Fruit fly (Drosophila melanogaster) whole organism, embryonic: ENCODE measurements around the gene ND-39.

Experiments used
- Adf1 ChIP-seq: fragments of 200-800 bp; sonication (Bioruptor generic); IDR thresholded peaks from 2 replicates; pipeline ENCODE4 v1.3.6; 2022; ENCODE audit warnings: missing biosample characterization, missing genetic modification characterization
- Antp ChIP-seq: fragments of 200-800 bp; sonication (Bioruptor generic); optimal IDR thresholded peaks from 3 replicates; lab custom pipeline; 2016; ENCODE audit warnings: missing biosample characterization, missing genetic modification characterization
- Atf3 ChIP-seq: fragments of 200-800 bp; sonication (Bioruptor generic); optimal IDR thresholded peaks from 3 replicates; lab custom pipeline; 2016; ENCODE audit warnings: missing biosample characterization, missing genetic modification characterization
- B-H2 ChIP-seq: fragments of 200-800 bp; sonication (Bioruptor generic); optimal IDR thresholded peaks from 2 replicates; lab custom pipeline; 2018; ENCODE audit warnings: missing biosample characterization, mild to moderate bottlenecking, missing genetic modification characterization
- Bdp1 ChIP-seq: fragments of 200-800 bp; sonication (Bioruptor generic); optimal IDR thresholded peaks from 3 replicates; lab custom pipeline; 2016; ENCODE audit warnings: missing biosample characterization, missing genetic modification characterization
- Blimp-1 ChIP-seq: fragments of 200-800 bp; sonication (Bioruptor generic); optimal IDR thresholded peaks from 3 replicates; lab custom pipeline; 2018; ENCODE audit warnings: missing biosample characterization, missing genetic modification characterization, mild to moderate bottlenecking, moderate library complexity, missing genetic modification reagents
- CG10209 ChIP-seq: fragments of 200-800 bp; sonication (Bioruptor generic); optimal IDR thresholded peaks from 3 replicates; lab custom pipeline; 2017; ENCODE audit warnings: missing biosample characterization, mild to moderate bottlenecking, missing genetic modification characterization, missing genetic modification reagents
- CG10274 ChIP-seq: fragments of 200-800 bp; sonication (Bioruptor generic); optimal IDR thresholded peaks from 3 replicates; lab custom pipeline; 2017; ENCODE audit warnings: missing biosample characterization, mild to moderate bottlenecking, missing genetic modification characterization
- CG10654 ChIP-seq: fragments of 200-800 bp; sonication (Bioruptor generic); optimal IDR thresholded peaks from 2 replicates; lab custom pipeline; 2016; ENCODE audit warnings: missing biosample characterization, missing genetic modification characterization
- CG11085 ChIP-seq: fragments of 200-800 bp; sonication (Bioruptor generic); IDR thresholded peaks from 2 replicates; pipeline ENCODE4 v1.3.6; 2022; ENCODE audit warnings: missing biosample characterization, missing genetic modification characterization
- CG12104 ChIP-seq: fragments of 200-800 bp; sonication (Bioruptor generic); optimal IDR thresholded peaks from 3 replicates; lab custom pipeline; 2016; ENCODE audit warnings: missing biosample characterization, missing genetic modification characterization
- CG13424 ChIP-seq: fragments of 200-800 bp; sonication (Bioruptor generic); optimal IDR thresholded peaks from 2 replicates; lab custom pipeline; 2019; ENCODE audit warnings: missing biosample characterization, mild to moderate bottlenecking, missing genetic modification characterization, moderate library complexity
- CG13775 ChIP-seq: fragments of 200-800 bp; sonication (Bioruptor generic); optimal IDR thresholded peaks from 3 replicates; lab custom pipeline; 2017; ENCODE audit warnings: missing biosample characterization, mild to moderate bottlenecking, missing genetic modification characterization
- CG1603 ChIP-seq: fragments of 200-800 bp; sonication (Bioruptor generic); optimal IDR thresholded peaks from 2 replicates; lab custom pipeline; 2019; ENCODE audit warnings: missing biosample characterization, mild to moderate bottlenecking, missing genetic modification characterization, moderate library complexity
- CG17328 ChIP-seq: fragments of 200-800 bp; sonication (Bioruptor generic); IDR thresholded peaks from 2 replicates; pipeline ENCODE4 v1.3.6; 2022; ENCODE audit warnings: missing biosample characterization, missing genetic modification characterization
- CG17568 ChIP-seq: fragments of 200-800 bp; sonication (Bioruptor generic); optimal IDR thresholded peaks from 2 replicates; lab custom pipeline; 2018; ENCODE audit warnings: missing biosample characterization, mild to moderate bottlenecking, missing genetic modification characterization, moderate library complexity
- CG3065 ChIP-seq: fragments of 200-800 bp; sonication (Bioruptor generic); optimal IDR thresholded peaks from 2 replicates; lab custom pipeline; 2016; ENCODE audit warnings: missing biosample characterization, missing genetic modification characterization
- CG32532 ChIP-seq: fragments of 200-800 bp; sonication (Bioruptor generic); IDR thresholded peaks from 2 replicates; pipeline ENCODE4 v1.3.6; 2022; ENCODE audit warnings: missing biosample characterization, missing genetic modification characterization
- CG6683 ChIP-seq: fragments of 200-800 bp; sonication (Bioruptor generic); optimal IDR thresholded peaks from 2 replicates; lab custom pipeline; 2017; ENCODE audit warnings: missing biosample characterization, mild to moderate bottlenecking, missing genetic modification characterization, missing genetic modification reagents
- CG6765 ChIP-seq: fragments of 200-800 bp; sonication (Bioruptor generic); optimal IDR thresholded peaks from 3 replicates; lab custom pipeline; 2017; ENCODE audit warnings: missing biosample characterization, mild to moderate bottlenecking, missing genetic modification characterization
- CG6791 ChIP-seq: fragments of 200-800 bp; sonication (Bioruptor generic); IDR thresholded peaks from 3 replicates; pipeline ENCODE4 v1.3.6; 2022; ENCODE audit warnings: missing biosample characterization, missing genetic modification characterization; ENCODE audit not compliant: partially characterized antibody
- CG7963 ChIP-seq: fragments of 200-800 bp; sonication (Bioruptor generic); IDR thresholded peaks from 3 replicates; pipeline ENCODE4 v1.3.6; 2022; ENCODE audit warnings: missing biosample characterization, missing genetic modification characterization; ENCODE audit not compliant: partially characterized antibody
- Chrac-16 ChIP-seq: fragments of 200-800 bp; sonication (Bioruptor generic); optimal IDR thresholded peaks from 3 replicates; lab custom pipeline; 2016; ENCODE audit warnings: missing biosample characterization, missing genetic modification characterization
- GATAe ChIP-seq: fragments of 200-800 bp; sonication (Bioruptor generic); conservative IDR thresholded peaks from 2 replicates; pipeline ENCODE4 v1.3.6; 2022; ENCODE audit warnings: missing biosample characterization, missing genetic modification characterization
- Gsc ChIP-seq: fragments of 200-800 bp; sonication (Bioruptor generic); IDR thresholded peaks from 2 replicates; pipeline ENCODE4 v1.3.6; 2022; ENCODE audit warnings: missing biosample characterization, missing genetic modification characterization
- Hmx ChIP-seq: fragments of 200-800 bp; sonication (Bioruptor generic); optimal IDR thresholded peaks from 2 replicates; lab custom pipeline; 2016; ENCODE audit warnings: missing biosample characterization, missing genetic modification characterization
- Hr51 ChIP-seq, 2 experiments: fragments of 200-800 bp; sonication (Bioruptor generic); optimal IDR thresholded peaks; 2 replicates in 1 of 2; 3 replicates in 1 of 2; lab custom pipeline; 2016 to 2018; ENCODE audit warnings: missing biosample characterization in 2 of 2, missing genetic modification characterization in 2 of 2, mild to moderate bottlenecking in 1 of 2, moderate library complexity in 1 of 2
- Meics ChIP-seq: fragments of 200-800 bp; sonication (Bioruptor generic); optimal IDR thresholded peaks from 2 replicates; lab custom pipeline; 2017; ENCODE audit warnings: missing biosample characterization, mild to moderate bottlenecking, missing genetic modification characterization
- Ptx1 ChIP-seq: fragments of 200-800 bp; sonication (Bioruptor generic); IDR thresholded peaks from 2 replicates; pipeline ENCODE4 v1.3.6; 2022; ENCODE audit warnings: missing biosample characterization, missing genetic modification characterization
- Ravus ChIP-seq: fragments of 200-800 bp; sonication (Bioruptor generic); IDR thresholded peaks from 2 replicates; pipeline ENCODE4 v1.3.6; 2022; ENCODE audit warnings: missing biosample characterization, missing genetic modification characterization
- Side ChIP-seq: fragments of 200-800 bp; sonication (Bioruptor generic); optimal IDR thresholded peaks from 2 replicates; lab custom pipeline; 2016; ENCODE audit warnings: missing biosample characterization, missing genetic modification characterization
- Sin3A ChIP-seq: fragments of >200 bp; optimal IDR thresholded peaks from 2 replicates; lab custom pipeline; 2018
- bab2 ChIP-seq: fragments of 200-800 bp; sonication (Bioruptor generic); optimal IDR thresholded peaks from 2 replicates; lab custom pipeline; 2016; ENCODE audit warnings: missing biosample characterization, missing genetic modification characterization
- bigmax ChIP-seq: fragments of 200-800 bp; sonication (Bioruptor generic); optimal IDR thresholded peaks from 2 replicates; lab custom pipeline; 2018; ENCODE audit warnings: missing biosample characterization, mild to moderate bottlenecking, missing genetic modification characterization
- dysf ChIP-seq: fragments of 200-800 bp; sonication (Bioruptor generic); IDR thresholded peaks from 3 replicates; pipeline ENCODE4 v1.3.6; 2022; ENCODE audit warnings: missing biosample characterization, missing genetic modification characterization
- fd3F ChIP-seq: fragments of 200-800 bp; sonication (Bioruptor generic); optimal IDR thresholded peaks from 2 replicates; lab custom pipeline; 2018; ENCODE audit warnings: missing biosample characterization, mild to moderate bottlenecking, missing genetic modification characterization, moderate library complexity
- gro ChIP-seq: fragments of 200-800 bp; sonication (Bioruptor generic); optimal IDR thresholded peaks from 2 replicates; lab custom pipeline; 2016; ENCODE audit warnings: missing biosample characterization, missing genetic modification characterization
- ham ChIP-seq: fragments of 200-800 bp; sonication (Bioruptor generic); IDR thresholded peaks from 2 replicates; pipeline ENCODE4 v1.3.6; 2022; ENCODE audit warnings: missing biosample characterization, missing genetic modification characterization
- nau ChIP-seq: fragments of 200-800 bp; sonication (Bioruptor generic); optimal IDR thresholded peaks from 3 replicates; lab custom pipeline; 2017; ENCODE audit warnings: missing biosample characterization, mild to moderate bottlenecking, missing genetic modification characterization, missing genetic modification reagents
- oc ChIP-seq: fragments of 200-800 bp; sonication (Bioruptor generic); optimal IDR thresholded peaks from 2 replicates; lab custom pipeline; 2018; ENCODE audit warnings: missing biosample characterization, mild to moderate bottlenecking, missing genetic modification characterization, moderate library complexity
- peb ChIP-seq: fragments of 200-800 bp; sonication (Bioruptor generic); IDR thresholded peaks from 2 replicates; pipeline ENCODE4 v1.3.6; 2022; ENCODE audit warnings: missing biosample characterization, missing genetic modification characterization
- psq ChIP-seq: fragments of 200-800 bp; sonication (Bioruptor generic); optimal IDR thresholded peaks from 2 replicates; lab custom pipeline; 2017; ENCODE audit warnings: missing biosample characterization, missing genetic modification characterization
- repo ChIP-seq: fragments of 200-800 bp; sonication (Bioruptor generic); optimal IDR thresholded peaks from 2 replicates; lab custom pipeline; 2016; ENCODE audit warnings: missing biosample characterization, missing genetic modification characterization
- row ChIP-seq: fragments of 200-800 bp; sonication (Bioruptor generic); IDR thresholded peaks from 3 replicates; pipeline ENCODE4 v1.3.6; 2022; ENCODE audit warnings: missing biosample characterization, missing genetic modification characterization
- run ChIP-seq: fragments of 200-800 bp; sonication (Bioruptor generic); optimal IDR thresholded peaks from 3 replicates; lab custom pipeline; 2018; ENCODE audit warnings: missing biosample characterization, mild to moderate bottlenecking, missing genetic modification characterization
- sc ChIP-seq, 3 experiments: fragments of >200 bp in 2 of 3; fragments of 200-800 bp in 1 of 3; sonication (Bioruptor generic) in 1 of 3; optimal IDR thresholded peaks; 2 replicates in 2 of 3; 3 replicates in 1 of 3; lab custom pipeline; 2017; ENCODE audit warnings: mild to moderate bottlenecking in 1 of 3, missing biosample characterization in 1 of 3, missing genetic modification characterization in 1 of 3, missing genetic modification reagents in 1 of 3
- sens ChIP-seq: fragments of 200-800 bp; sonication (Bioruptor generic); peaks from one replicate; lab custom pipeline; 2016; ENCODE audit warnings: missing biosample characterization, missing genetic modification characterization
- sna ChIP-seq: fragments of 200-800 bp; sonication (Bioruptor generic); IDR thresholded peaks from 2 replicates; pipeline ENCODE4 v1.3.6; 2022; ENCODE audit warnings: missing biosample characterization, missing genetic modification characterization; ENCODE audit not compliant: partially characterized antibody
- zf30C ChIP-seq: fragments of 200-800 bp; sonication (Bioruptor generic); optimal IDR thresholded peaks from 3 replicates; lab custom pipeline; 2018; ENCODE audit warnings: missing biosample characterization, mild to moderate bottlenecking, missing genetic modification characterization

Gene ND-39

dm6 chr3L:20509121-20509934 lies 17.4 kb downstream of the ND-39 start (continued):
- TF ChIP-seq B-H2 (GFP tag; lab: Kevin White, UChicago) (peak; percentile 59), CG17328 (GFP tag; lab: Robert Waterston, UW) (peak; percentile 25; the same call in 1 of the 2 replicates), bab2 (GFP tag; lab: Kevin White, UChicago) (peak; percentile 76), CG10274 (peak; percentile 60), CG10654 (GFP tag; lab: Kevin White, UChicago) (peak; percentile 40), Ptx1 (GFP tag; lab: Robert Waterston, UW) (peak; percentile 53), Gsc (GFP tag; lab: Robert Waterston, UW) (no peak), CG32532 (peak; percentile 65; the same call in 1 of the 2 replicates), repo (peak; percentile 34), Adf1 (GFP tag; lab: Robert Waterston, UW) (no peak), Bdp1 (peak; percentile 64), sc (optimal IDR thresholded peaks at IDR 0.05; lab: Kevin White, UChicago) (no peak), sc (GFP tag; optimal IDR thresholded peaks at IDR 0.05; lab: Kevin White, UChicago) (peak; percentile 61), CG6791 (GFP tag; lab: Robert Waterston, UW) (no peak), dysf (GFP tag; lab: Robert Waterston, UW) (peak; percentile 71), CG17568 (GFP tag; lab: Kevin White, UChicago) (peak; percentile 58), ham (GFP tag; lab: Robert Waterston, UW) (no peak), bigmax (GFP tag; lab: Kevin White, UChicago) (no peak), fd3F (GFP tag; lab: Kevin White, UChicago) (peak; percentile 68), Meics (GFP tag; lab: Kevin White, UChicago) (peak; percentile 91), Sin3A (no peak), CG11085 (GFP tag; lab: Robert Waterston, UW) (no peak), CG6765 (peak; percentile 80), CG13424 (tag; lab: Kevin White, UChicago) (peak; percentile 85), CG10209 (peak; percentile 78), CG3065 (peak; percentile 21), GATAe (GFP tag; lab: Robert Waterston, UW) (no peak), psq (GFP tag; lab: Kevin White, UChicago) (peak; percentile 74), Chrac-16 (GFP tag; lab: Kevin White, UChicago) (peak; percentile 57), Antp (GFP tag; lab: Kevin White, UChicago) (peak; percentile 5), CG13775 (peak; percentile 86), run (tag; lab: Kevin White, UChicago) (peak; percentile 27), gro (GFP tag; lab: Kevin White, UChicago) (peak; percentile 80), Hr51 (GFP tag; optimal IDR thresholded peaks at IDR 0.05; lab: Kevin White, UChicago) (peak; percentile 58 to 84), sna (GFP tag; lab: Robert Waterston, UW) (no peak), peb (GFP tag; lab: Robert Waterston, UW) (no peak), oc (tag; lab: Kevin White, UChicago) (peak; percentile 38), nau (GFP tag; lab: Kevin White, UChicago) (peak; percentile 70), Side (GFP tag; lab: Kevin White, UChicago) (peak; percentile 73), zf30C (GFP tag; lab: Kevin White, UChicago) (no peak), Hmx (GFP tag; lab: Kevin White, UChicago) (peak; percentile 78), Atf3 (GFP tag; lab: Kevin White, UChicago) (peak; percentile 42), CG7963 (no peak), CG6683 (GFP tag; lab: Kevin White, UChicago) (peak; percentile 69), Ravus (no peak), CG12104 (GFP tag; lab: Kevin White, UChicago) (peak; percentile 77), CG1603 (tag; lab: Kevin White, UChicago) (no peak), Blimp-1 (GFP tag; lab: Kevin White, UChicago) (peak; percentile 65), sens (GFP tag; lab: Kevin White, UChicago) (peak; percentile 97), row (peak; percentile 91)
